Worm (Caenorhabditis elegans): ENCODE measurements around the gene C39B5.14.

DNA sequence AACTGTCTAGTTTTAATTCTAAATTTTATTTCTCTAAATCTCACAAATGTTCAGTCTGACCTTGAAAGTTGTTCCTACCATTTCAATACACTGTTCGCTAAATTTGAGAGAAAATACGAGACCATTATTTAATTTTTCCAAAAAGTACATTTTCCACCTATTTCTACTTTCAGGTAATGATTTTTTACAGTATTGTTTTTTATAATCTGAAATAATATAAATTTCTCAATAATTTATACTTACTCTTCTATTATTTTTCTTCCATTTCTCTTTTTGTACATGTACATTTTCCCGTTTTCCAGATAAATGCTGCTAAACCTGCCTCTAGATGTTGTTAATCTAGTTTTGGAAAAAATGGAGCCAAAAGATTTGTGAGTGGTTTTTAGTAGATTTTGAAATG is 16.2 kb downstream of the C39B5.14 start, which contains the start of gene fbxa-62:
- TF ChIP-seq him-1 (tag; optimal IDR thresholded peaks at IDR 0.05): no peak
- no peak for TF ChIP-seq dao-5 (tag; optimal IDR thresholded peaks at IDR 0.05)

All from whole organism, L4/young adult.